Fruit fly (Drosophila melanogaster) whole organism, wandering third instar larva: ENCODE results near the gene SmydA-8.
A peak's percentile ranks its signal among the peaks of the same experiment; 100 is the strongest.

ENCODE experiments used
- Abd-B ChIP-seq: fragments of >200 bp; optimal IDR thresholded peaks from 2 replicates; lab custom pipeline; 2017; ENCODE audit warnings: missing biosample characterization, missing genetic modification characterization
- CG32264 ChIP-seq: fragments of 200-800 bp; sonication (Bioruptor generic); optimal IDR thresholded peaks from 2 replicates; lab custom pipeline; 2016; ENCODE audit warnings: missing biosample characterization, missing genetic modification characterization
- CG9705 ChIP-seq: fragments of 200-800 bp; sonication (Bioruptor generic); optimal IDR thresholded peaks from 2 replicates; lab custom pipeline; 2018; ENCODE audit warnings: missing biosample characterization, mild to moderate bottlenecking, missing genetic modification characterization
- CrebA ChIP-seq: fragments of 200-800 bp; sonication (Bioruptor generic); optimal IDR thresholded peaks from 2 replicates; lab custom pipeline; 2016; ENCODE audit warnings: missing biosample characterization, mild to moderate bottlenecking, missing genetic modification characterization, borderline replicate concordance
- Dfd ChIP-seq: fragments of >200 bp; optimal IDR thresholded peaks from 2 replicates; lab custom pipeline; 2017; ENCODE audit warnings: missing biosample characterization, missing genetic modification characterization
- Dif ChIP-seq: fragments of 200-275, 200-300 bp; sonication (Bioruptor generic); optimal IDR thresholded peaks from 2 replicates; lab custom pipeline; 2018; ENCODE audit warnings: missing biosample characterization, missing genetic modification characterization; ENCODE audit not compliant: partially characterized antibody
- GATAd ChIP-seq: sonication (Bioruptor generic); optimal IDR thresholded peaks from 2 replicates; lab custom pipeline; 2016; ENCODE audit warnings: missing biosample characterization, missing genetic modification characterization
- HLH106 ChIP-seq: fragments of 200-800 bp; optimal IDR thresholded peaks from 3 replicates; lab custom pipeline; 2019; ENCODE audit warnings: missing biosample characterization, mild to moderate bottlenecking, missing genetic modification characterization, moderate library complexity
- Hnf4 ChIP-seq: fragments of 200-800 bp; sonication (Bioruptor generic); optimal IDR thresholded peaks from 2 replicates; lab custom pipeline; 2016; ENCODE audit warnings: missing biosample characterization, mild to moderate bottlenecking, missing genetic modification characterization
- Hr78 ChIP-seq: fragments of >200 bp; optimal IDR thresholded peaks from 2 replicates; lab custom pipeline; 2017; ENCODE audit warnings: missing biosample characterization, missing genetic modification characterization
- Hr83 ChIP-seq: fragments of 200-300 bp; sonication (Bioruptor generic); optimal IDR thresholded peaks from 2 replicates; lab custom pipeline; 2016; ENCODE audit warnings: missing biosample characterization, mild to moderate bottlenecking, missing genetic modification characterization, moderate library complexity; ENCODE audit not compliant: poor library complexity, severe bottlenecking
- Jra ChIP-seq: sonication (Bioruptor generic); optimal IDR thresholded peaks from 2 replicates; lab custom pipeline; 2016; ENCODE audit warnings: missing biosample characterization, missing genetic modification characterization
- Mio ChIP-seq: sonication (Bioruptor generic); optimal IDR thresholded peaks from 2 replicates; lab custom pipeline; 2016; ENCODE audit warnings: missing biosample characterization, missing genetic modification characterization
- Myc ChIP-seq: fragments of >200 bp; optimal IDR thresholded peaks from 2 replicates; lab custom pipeline; 2017
- N ChIP-seq: fragments of >200 bp; optimal IDR thresholded peaks from 2 replicates; lab custom pipeline; 2018; ENCODE audit warnings: missing biosample characterization, missing external identifiers, missing genetic modification characterization
- OdsH ChIP-seq: fragments of 200-800 bp; sonication (Bioruptor generic); optimal IDR thresholded peaks from 2 replicates; lab custom pipeline; 2016; ENCODE audit warnings: missing biosample characterization, mild to moderate bottlenecking, missing genetic modification characterization
- Rel ChIP-seq, 2 experiments: fragments of 200-800 bp; sonication (Bioruptor generic) in 1 of 2; optimal IDR thresholded peaks; 2 replicates in 1 of 2; 3 replicates in 1 of 2; lab custom pipeline; 2016 to 2019; ENCODE audit warnings: mild to moderate bottlenecking in 2 of 2, missing biosample characterization in 2 of 2, missing genetic modification characterization in 2 of 2, moderate library complexity in 1 of 2
- Sp1 ChIP-seq: fragments of 200-800 bp; sonication (Bioruptor generic); optimal IDR thresholded peaks from 3 replicates; lab custom pipeline; 2019; ENCODE audit warnings: missing biosample characterization, mild to moderate bottlenecking, missing genetic modification characterization, moderate library complexity
- Vsx2 ChIP-seq: fragments of 200-300, 225-300 bp; sonication (Bioruptor generic); optimal IDR thresholded peaks from 2 replicates; lab custom pipeline; 2018; ENCODE audit warnings: missing biosample characterization, missing genetic modification characterization; ENCODE audit not compliant: partially characterized antibody
- br ChIP-seq: fragments of 200-800 bp; sonication (Bioruptor generic); optimal IDR thresholded peaks from 2 replicates; lab custom pipeline; 2016; ENCODE audit warnings: missing biosample characterization, missing genetic modification characterization
- brk ChIP-seq: fragments of 200-800 bp; sonication (Bioruptor generic); optimal IDR thresholded peaks from 2 replicates; lab custom pipeline; 2016; ENCODE audit warnings: missing biosample characterization, mild to moderate bottlenecking, missing genetic modification characterization
- dl ChIP-seq, 2 experiments: fragments of 175-275, 200-275 bp in 1 of 2; fragments of 200-275 bp in 1 of 2; sonication (Bioruptor generic); optimal IDR thresholded peaks; lab custom pipeline; 2018; ENCODE audit warnings: mild to moderate bottlenecking in 2 of 2, missing biosample characterization in 2 of 2, missing genetic modification characterization in 2 of 2, moderate library complexity in 2 of 2; ENCODE audit not compliant: partially characterized antibody in 2 of 2, insufficient read depth in 1 of 2
- dmrt93B ChIP-seq: fragments of 200-800 bp; sonication (Bioruptor generic); optimal IDR thresholded peaks from 2 replicates; lab custom pipeline; 2018; ENCODE audit warnings: missing biosample characterization, mild to moderate bottlenecking, missing genetic modification characterization
- dsf ChIP-seq: sonication (Bioruptor generic); optimal IDR thresholded peaks from 2 replicates; lab custom pipeline; 2016; ENCODE audit warnings: missing biosample characterization, missing genetic modification characterization, borderline replicate concordance
- ey ChIP-seq: fragments of 200-800 bp; sonication (Bioruptor generic); optimal IDR thresholded peaks from 2 replicates; lab custom pipeline; 2016; ENCODE audit warnings: missing biosample characterization, missing genetic modification characterization
- foxo ChIP-seq, 2 experiments: fragments of 200-800 bp; sonication (Bioruptor generic); optimal IDR thresholded peaks; 2 replicates in 1 of 2; 3 replicates in 1 of 2; lab custom pipeline; 2016 to 2017; ENCODE audit warnings: missing biosample characterization in 2 of 2, missing genetic modification characterization in 2 of 2
- fru ChIP-seq: fragments of 200-800 bp; sonication (Bioruptor generic); optimal IDR thresholded peaks from 3 replicates; lab custom pipeline; 2016; ENCODE audit warnings: missing biosample characterization, mild to moderate bottlenecking, missing genetic modification characterization
- h ChIP-seq: fragments of 200-800 bp; sonication (Bioruptor generic); optimal IDR thresholded peaks from 3 replicates; lab custom pipeline; 2016; ENCODE audit warnings: missing biosample characterization, mild to moderate bottlenecking, missing genetic modification characterization
- jim ChIP-seq: fragments of 175-275, 200-325 bp; sonication (Bioruptor generic); optimal IDR thresholded peaks from 2 replicates; lab custom pipeline; 2016; ENCODE audit warnings: missing biosample characterization, mild to moderate bottlenecking, missing genetic modification characterization
- lola ChIP-seq: fragments of >200 bp; optimal IDR thresholded peaks from 2 replicates; lab custom pipeline; 2017; ENCODE audit warnings: missing biosample characterization, missing genetic modification characterization
- pan ChIP-seq: fragments of >200 bp; optimal IDR thresholded peaks from 2 replicates; lab custom pipeline; 2017
- psq ChIP-seq: fragments of 200-800 bp; sonication (Bioruptor generic); optimal IDR thresholded peaks from 3 replicates; lab custom pipeline; 2017; ENCODE audit warnings: missing biosample characterization, mild to moderate bottlenecking, missing genetic modification characterization, moderate library complexity
- rgr ChIP-seq: fragments of 200-800 bp; sonication (Bioruptor generic); optimal IDR thresholded peaks from 3 replicates; lab custom pipeline; 2016; ENCODE audit warnings: missing biosample characterization, mild to moderate bottlenecking, missing genetic modification characterization
- sage ChIP-seq: fragments of 200-800 bp; sonication (Bioruptor generic); optimal IDR thresholded peaks from 2 replicates; lab custom pipeline; 2016; ENCODE audit warnings: missing biosample characterization, mild to moderate bottlenecking, missing genetic modification characterization
- sv ChIP-seq: fragments of 200-800 bp; sonication (Bioruptor generic); optimal IDR thresholded peaks from 3 replicates; lab custom pipeline; 2016; ENCODE audit warnings: missing biosample characterization, missing genetic modification characterization
- tai ChIP-seq: sonication (Bioruptor generic); optimal IDR thresholded peaks from 2 replicates; lab custom pipeline; 2016; ENCODE audit warnings: missing biosample characterization, missing genetic modification characterization
- usp ChIP-seq: fragments of >200 bp; optimal IDR thresholded peaks from 2 replicates; lab custom pipeline; 2017; ENCODE audit warnings: missing biosample characterization, missing genetic modification characterization
- woc ChIP-seq: sonication (Bioruptor generic); optimal IDR thresholded peaks from 2 replicates; lab custom pipeline; 2016; ENCODE audit warnings: missing biosample characterization, mild to moderate bottlenecking, missing genetic modification characterization

The SmydA-8 gene

dm6 chrX:2196086-2196732, 17.4 kb downstream of the SmydA-8 start:
- no peak for TF ChIP-seq sv (GFP tag; lab: Kevin White, UChicago)
- no peak for TF ChIP-seq CG32264
- TF ChIP-seq jim, result no peak
- peak; percentile 18 for TF ChIP-seq woc
- TF ChIP-seq HLH106, result peak; percentile 73
- TF ChIP-seq usp (GFP tag; lab: Kevin White, UChicago), result no peak
- TF ChIP-seq br (GFP tag; lab: Kevin White, UChicago), result peak; percentile 81
- no peak for TF ChIP-seq pan (lab: Kevin White, UChicago)
- peak; percentile 75 for TF ChIP-seq OdsH
- peak; percentile 32 for TF ChIP-seq sage (GFP tag; lab: Kevin White, UChicago)
- TF ChIP-seq Vsx2, result no peak
- TF ChIP-seq N (GFP tag; lab: Kevin White, UChicago), result no peak
- peak; percentile 87 for TF ChIP-seq h (GFP tag; lab: Kevin White, UChicago)
- no peak for TF ChIP-seq dsf (GFP tag; lab: Kevin White, UChicago)
- no peak for TF ChIP-seq dl (GFP tag; optimal IDR thresholded peaks at IDR 0.05; lab: Kevin White, UChicago; ENCODE audit: insufficient read depth in 1 of 2, partially characterized antibody in 2 of 2)
- TF ChIP-seq foxo (GFP tag; optimal IDR thresholded peaks at IDR 0.05; lab: Kevin White, UChicago), result peak in 1 of 2 experiments; percentile 78
- TF ChIP-seq Mio (GFP tag; lab: Kevin White, UChicago), result no peak
- TF ChIP-seq lola (GFP tag; lab: Kevin White, UChicago), result no peak
- no peak for TF ChIP-seq Jra (GFP tag; lab: Kevin White, UChicago)
- TF ChIP-seq Rel (GFP tag; optimal IDR thresholded peaks at IDR 0.05; lab: Kevin White, UChicago), result no peak
- peak; percentile 63 for TF ChIP-seq Rel (tag; optimal IDR thresholded peaks at IDR 0.05; lab: Kevin White, UChicago)
- no peak for TF ChIP-seq CG9705
- TF ChIP-seq fru (GFP tag; lab: Kevin White, UChicago), result peak; percentile 58
- peak; percentile 66 for TF ChIP-seq psq (GFP tag; lab: Kevin White, UChicago)
- TF ChIP-seq Sp1, result peak; percentile 70
- no peak for TF ChIP-seq Hr78 (GFP tag; lab: Kevin White, UChicago)
- no peak for TF ChIP-seq Abd-B
- TF ChIP-seq rgr (GFP tag; lab: Kevin White, UChicago), result peak; percentile 82
- TF ChIP-seq ey (GFP tag; lab: Kevin White, UChicago), result peak; percentile 85
- peak; percentile 52 for TF ChIP-seq dmrt93B (GFP tag; lab: Kevin White, UChicago)
- TF ChIP-seq Dif (GFP tag; lab: Kevin White, UChicago), result no peak
- no peak for TF ChIP-seq GATAd (GFP tag; lab: Kevin White, UChicago)
- peak; percentile 71 for TF ChIP-seq Hnf4 (GFP tag; lab: Kevin White, UChicago)
- no peak for TF ChIP-seq brk (GFP tag; lab: Kevin White, UChicago)
- TF ChIP-seq Hr83 (GFP tag; lab: Kevin White, UChicago), result no peak
- no peak for TF ChIP-seq Myc (lab: Kevin White, UChicago)
- no peak for TF ChIP-seq tai (GFP tag; lab: Kevin White, UChicago)
- no peak for TF ChIP-seq CrebA (GFP tag; lab: Kevin White, UChicago)
- no peak for TF ChIP-seq Dfd
- TF ChIP-seq, all 38 proteins: peak for 15

dm6 chrX:2194208-2195094, 19.2 kb downstream of the SmydA-8 start:
- TF ChIP-seq dl (GFP tag; optimal IDR thresholded peaks at IDR 0.05; lab: Kevin White, UChicago; ENCODE audit: insufficient read depth in 1 of 2, partially characterized antibody in 2 of 2) (peak; percentile 85 to 94), GATAd (GFP tag; lab: Kevin White, UChicago) (no peak), foxo (GFP tag; optimal IDR thresholded peaks at IDR 0.05; lab: Kevin White, UChicago) (no peak), Vsx2 (peak; percentile 23), dmrt93B (GFP tag; lab: Kevin White, UChicago) (no peak), brk (GFP tag; lab: Kevin White, UChicago) (no peak), dsf (GFP tag; lab: Kevin White, UChicago) (no peak), Dfd (no peak), Abd-B (no peak), jim (no peak), psq (GFP tag; lab: Kevin White, UChicago) (no peak), CG32264 (no peak), Mio (GFP tag; lab: Kevin White, UChicago) (no peak), Hr78 (GFP tag; lab: Kevin White, UChicago) (no peak), Sp1 (no peak), Hr83 (GFP tag; lab: Kevin White, UChicago) (peak; percentile 47), pan (lab: Kevin White, UChicago) (no peak), sage (GFP tag; lab: Kevin White, UChicago) (no peak), Jra (GFP tag; lab: Kevin White, UChicago) (no peak), lola (GFP tag; lab: Kevin White, UChicago) (no peak), Dif (GFP tag; lab: Kevin White, UChicago) (peak; percentile 95), N (GFP tag; lab: Kevin White, UChicago) (no peak), rgr (GFP tag; lab: Kevin White, UChicago) (no peak), OdsH (no peak), tai (GFP tag; lab: Kevin White, UChicago) (no peak), HLH106 (no peak), br (GFP tag; lab: Kevin White, UChicago) (peak; percentile 5), Myc (lab: Kevin White, UChicago) (no peak), CrebA (GFP tag; lab: Kevin White, UChicago) (no peak), ey (GFP tag; lab: Kevin White, UChicago) (no peak), Rel (GFP tag; optimal IDR thresholded peaks at IDR 0.05; lab: Kevin White, UChicago) (peak; percentile 42), Rel (tag; optimal IDR thresholded peaks at IDR 0.05; lab: Kevin White, UChicago) (peak; percentile 70), woc (no peak), fru (GFP tag; lab: Kevin White, UChicago) (no peak), h (GFP tag; lab: Kevin White, UChicago) (peak; percentile 69), sv (GFP tag; lab: Kevin White, UChicago) (no peak), CG9705 (no peak)
